Fruit fly (Drosophila melanogaster) whole organism, pupa: ENCODE data around the gene CG12814.

Source experiments
- CG10348 ChIP-seq: fragments of 200-800 bp; sonication (Bioruptor generic); IDR thresholded peaks from 2 replicates; pipeline ENCODE4 v1.3.6; 2022; ENCODE audit warnings: missing biosample characterization, missing genetic modification characterization
- CG12605 ChIP-seq: fragments of 200-800 bp; sonication (Bioruptor generic); IDR thresholded peaks from 2 replicates; pipeline ENCODE4 v1.3.6; 2022; ENCODE audit warnings: missing biosample characterization, missing genetic modification characterization
- CG13204 ChIP-seq: fragments of 200-800 bp; sonication (Bioruptor generic); optimal IDR thresholded peaks from 2 replicates; lab custom pipeline; 2018; ENCODE audit warnings: missing biosample characterization, mild to moderate bottlenecking, missing genetic modification characterization, moderate library complexity
- CG14655 ChIP-seq: fragments of 200-800 bp; sonication (Bioruptor generic); optimal IDR thresholded peaks from 3 replicates; lab custom pipeline; 2017; ENCODE audit warnings: mild to moderate bottlenecking, missing biosample characterization, missing genetic modification reagents, missing genetic modification characterization
- CG15710 ChIP-seq: fragments of 200-800 bp; sonication (Bioruptor generic); optimal IDR thresholded peaks from 2 replicates; lab custom pipeline; 2018; ENCODE audit warnings: missing biosample characterization, mild to moderate bottlenecking, missing genetic modification characterization, moderate library complexity
- CG17806 ChIP-seq: fragments of 200-800 bp; sonication (Bioruptor generic); optimal IDR thresholded peaks from 2 replicates; lab custom pipeline; 2018; ENCODE audit warnings: missing biosample characterization, mild to moderate bottlenecking, missing genetic modification characterization, moderate library complexity
- CG32121 ChIP-seq: fragments of 200-800 bp; sonication (Bioruptor generic); IDR thresholded peaks from 2 replicates; pipeline ENCODE4 v1.3.6; 2022; ENCODE audit warnings: missing biosample characterization, missing genetic modification characterization
- CG34367 ChIP-seq: fragments of 200-800 bp; sonication (Bioruptor generic); optimal IDR thresholded peaks from 2 replicates; lab custom pipeline; 2018; ENCODE audit warnings: missing biosample characterization, mild to moderate bottlenecking, missing genetic modification characterization
- CG4496 ChIP-seq: fragments of 200-800 bp; sonication (Bioruptor generic); IDR thresholded peaks from 3 replicates; pipeline ENCODE4 v1.3.6; 2022; ENCODE audit warnings: missing biosample characterization, missing genetic modification characterization
- CG8159 ChIP-seq: fragments of 200-800 bp; sonication (Bioruptor generic); optimal IDR thresholded peaks from 3 replicates; lab custom pipeline; 2018; ENCODE audit warnings: missing biosample characterization, mild to moderate bottlenecking, missing genetic modification characterization, moderate library complexity
- CG8301 ChIP-seq: fragments of 200-800 bp; sonication (Bioruptor generic); optimal IDR thresholded peaks from 2 replicates; lab custom pipeline; 2018; ENCODE audit warnings: missing biosample characterization, mild to moderate bottlenecking, missing genetic modification characterization
- CG9948 ChIP-seq: fragments of 200-800 bp; sonication (Bioruptor generic); optimal IDR thresholded peaks from 2 replicates; lab custom pipeline; 2018; ENCODE audit warnings: missing biosample characterization, mild to moderate bottlenecking, missing genetic modification characterization, moderate library complexity
- D1 ChIP-seq: fragments of 200-800 bp; sonication (Bioruptor generic); optimal IDR thresholded peaks from 2 replicates; lab custom pipeline; 2018; ENCODE audit warnings: missing biosample characterization, mild to moderate bottlenecking, missing genetic modification characterization, moderate library complexity
- EcR ChIP-seq: fragments of 200-800 bp; sonication (Bioruptor generic); optimal IDR thresholded peaks from 3 replicates; lab custom pipeline; 2019; ENCODE audit warnings: missing biosample characterization, missing genetic modification characterization, mild to moderate bottlenecking, moderate library complexity, missing genetic modification reagents
- Ets98B ChIP-seq: fragments of 200-800 bp; sonication (Bioruptor generic); IDR thresholded peaks from 2 replicates; pipeline ENCODE4 v1.3.6; 2022; ENCODE audit warnings: missing biosample characterization, missing genetic modification characterization
- Pif1A ChIP-seq: fragments of 200-800 bp; sonication (Bioruptor generic); optimal IDR thresholded peaks from 3 replicates; lab custom pipeline; 2016; ENCODE audit warnings: missing biosample characterization, missing genetic modification characterization
- Pif1B ChIP-seq: fragments of 200-800 bp; sonication (Bioruptor generic); optimal IDR thresholded peaks from 3 replicates; lab custom pipeline; 2016; ENCODE audit warnings: missing biosample characterization, missing genetic modification characterization
- Snoo ChIP-seq: fragments of 200-800 bp; sonication (Bioruptor generic); optimal IDR thresholded peaks from 3 replicates; lab custom pipeline; 2017; ENCODE audit warnings: missing biosample characterization, mild to moderate bottlenecking, missing genetic modification characterization, inconsistent platforms
- fd96Ca ChIP-seq: fragments of 200-800 bp; sonication (Bioruptor generic); IDR thresholded peaks from 3 replicates; pipeline ENCODE4 v1.3.6; 2022; ENCODE audit warnings: missing biosample characterization, missing genetic modification characterization
- gl ChIP-seq: fragments of 200-800 bp; sonication (Bioruptor generic); optimal IDR thresholded peaks from 2 replicates; lab custom pipeline; 2018; ENCODE audit warnings: missing biosample characterization, mild to moderate bottlenecking, missing genetic modification characterization
- rn ChIP-seq: fragments of 200-800 bp; sonication (Bioruptor generic); IDR thresholded peaks from 2 replicates; pipeline ENCODE4 v1.3.6; 2022; ENCODE audit warnings: missing biosample characterization, missing genetic modification characterization

The CG12814 gene

DNA sequence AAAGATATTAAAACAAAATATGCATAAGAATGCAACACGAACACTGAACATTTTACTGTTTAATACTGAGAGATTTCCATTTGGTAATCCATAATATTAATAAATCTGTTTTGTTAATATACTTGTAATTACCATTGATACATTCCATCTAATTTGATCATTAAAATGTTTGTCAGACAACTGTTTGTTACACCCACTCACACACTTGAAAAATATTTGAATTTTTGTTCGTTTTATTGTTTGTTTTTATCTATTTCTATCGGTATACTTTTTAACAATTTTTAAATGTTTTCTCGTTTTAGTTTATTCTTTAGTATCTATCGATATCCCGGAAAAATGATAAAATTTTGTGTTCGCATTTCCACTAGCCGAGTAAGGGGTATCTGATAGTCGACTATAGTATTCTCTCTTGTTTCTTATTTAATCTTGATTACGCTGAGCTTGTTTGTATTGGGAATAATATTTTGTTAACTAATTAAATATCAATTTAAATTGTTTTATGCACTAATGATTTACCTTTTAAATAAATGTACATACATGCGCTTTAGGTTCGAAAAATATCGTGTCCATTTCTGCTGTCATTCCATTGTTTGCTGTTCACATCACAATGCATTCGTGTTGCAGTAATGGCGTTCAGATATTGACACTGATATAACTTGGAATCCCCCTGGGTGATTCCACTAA lies 37.4 kb downstream of the CG12814 start, which contains the start of gene CG34303:
CG34303 (minus strand) TSS at position 51 of the 684 bp plus-strand sequence.
- no peak for TF ChIP-seq rn (GFP tag; lab: Robert Waterston, UW)
- no peak for TF ChIP-seq Pif1A (GFP tag; lab: Kevin White, UChicago)
- TF ChIP-seq CG32121 (GFP tag; lab: Robert Waterston, UW) = no peak
- TF ChIP-seq CG13204 (GFP tag; lab: Kevin White, UChicago) = no peak
- TF ChIP-seq CG8159 = no peak
- no peak for TF ChIP-seq CG9948 (tag; lab: Kevin White, UChicago)
- no peak for TF ChIP-seq gl (tag; lab: Kevin White, UChicago)
- TF ChIP-seq CG4496 (GFP tag; lab: Robert Waterston, UW) = no peak
- TF ChIP-seq CG34367 (tag; lab: Kevin White, UChicago) = no peak
- TF ChIP-seq fd96Ca (GFP tag; lab: Robert Waterston, UW) = no peak
- TF ChIP-seq CG17806 (tag; lab: Kevin White, UChicago) = no peak

DNA sequence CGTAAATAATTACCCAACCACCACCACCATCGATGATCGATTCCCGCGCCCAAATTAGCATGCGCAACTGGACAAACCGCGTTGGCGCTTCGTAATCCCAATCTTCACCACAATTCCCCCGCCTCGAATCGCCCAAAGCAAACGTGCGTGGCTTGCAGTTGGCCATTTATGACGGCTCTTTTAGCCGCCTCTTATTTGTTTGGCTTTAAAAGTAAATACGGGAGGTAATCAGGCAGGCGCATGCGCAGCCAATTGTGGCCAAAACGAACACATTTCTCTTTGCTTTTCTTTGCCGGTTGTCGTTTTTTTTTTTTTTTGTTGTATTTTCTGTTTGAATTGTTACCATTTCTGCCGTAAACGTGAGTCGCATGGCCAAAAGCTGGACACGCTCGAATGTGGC lies 38.8 kb downstream of the CG12814 start:
- no peak for TF ChIP-seq EcR (GFP tag; lab: Kevin White, UChicago)
- TF ChIP-seq CG34367 (tag; lab: Kevin White, UChicago) = no peak
- TF ChIP-seq CG17806 (tag; lab: Kevin White, UChicago) = no peak
- no peak for TF ChIP-seq CG13204 (GFP tag; lab: Kevin White, UChicago)
- TF ChIP-seq Snoo = no peak
- TF ChIP-seq CG32121 (GFP tag; lab: Robert Waterston, UW) = no peak
- no peak for TF ChIP-seq CG10348 (GFP tag; lab: Robert Waterston, UW)
- no peak for TF ChIP-seq CG4496 (GFP tag; lab: Robert Waterston, UW)
- TF ChIP-seq CG12605 (GFP tag; lab: Robert Waterston, UW) = no peak
- no peak for TF ChIP-seq rn (GFP tag; lab: Robert Waterston, UW)
- TF ChIP-seq CG8301 = no peak
- TF ChIP-seq D1 = no peak
- TF ChIP-seq, all 21 proteins: peak for 0

DNA sequence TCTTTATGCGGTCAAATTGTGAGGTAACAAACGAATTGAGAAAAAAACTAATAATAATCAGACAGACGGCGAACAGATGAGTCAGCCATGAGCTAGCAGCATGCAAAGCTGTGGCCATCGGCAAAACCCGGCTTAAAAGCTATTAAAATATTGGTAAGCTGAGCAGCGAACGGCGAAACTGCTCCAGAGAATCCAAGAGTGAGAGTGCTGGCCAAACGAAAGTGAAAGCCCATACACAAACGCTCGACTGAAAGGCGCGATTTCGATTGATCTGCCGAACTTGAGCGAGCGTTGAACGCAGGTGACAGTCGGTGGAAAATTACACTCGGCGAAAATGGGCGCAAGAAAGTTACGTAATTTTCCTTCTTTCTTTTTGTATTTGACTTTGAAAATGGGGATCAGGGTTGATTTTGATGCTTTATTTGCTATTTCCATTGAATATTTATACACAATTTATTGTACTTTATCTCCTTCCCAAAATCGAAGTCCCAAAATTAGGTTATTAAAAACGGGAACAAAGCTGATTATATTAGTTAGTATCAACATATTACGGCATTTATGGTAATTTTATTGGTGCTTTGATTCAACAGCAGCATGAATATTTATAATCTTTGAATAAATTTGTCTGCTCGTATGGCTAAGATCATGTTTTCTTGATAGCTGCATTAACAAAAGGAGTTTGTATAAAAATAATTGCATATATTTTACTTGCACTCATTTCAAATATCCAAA lies 39.6 kb downstream of the CG12814 start:
- TF ChIP-seq D1 (no peak), fd96Ca (GFP tag; lab: Robert Waterston, UW) (no peak), CG13204 (GFP tag; lab: Kevin White, UChicago) (no peak), rn (GFP tag; lab: Robert Waterston, UW) (no peak), CG15710 (tag; lab: Kevin White, UChicago) (no peak), CG32121 (GFP tag; lab: Robert Waterston, UW) (no peak), CG4496 (GFP tag; lab: Robert Waterston, UW) (no peak), CG14655 (GFP tag; lab: Kevin White, UChicago) (no peak), CG12605 (GFP tag; lab: Robert Waterston, UW) (no peak), CG34367 (tag; lab: Kevin White, UChicago) (no peak), CG9948 (tag; lab: Kevin White, UChicago) (no peak), CG10348 (GFP tag; lab: Robert Waterston, UW) (no peak), gl (tag; lab: Kevin White, UChicago) (no peak), Pif1A (GFP tag; lab: Kevin White, UChicago) (no peak), CG17806 (tag; lab: Kevin White, UChicago) (no peak), Snoo (no peak), Ets98B (no peak)

DNA sequence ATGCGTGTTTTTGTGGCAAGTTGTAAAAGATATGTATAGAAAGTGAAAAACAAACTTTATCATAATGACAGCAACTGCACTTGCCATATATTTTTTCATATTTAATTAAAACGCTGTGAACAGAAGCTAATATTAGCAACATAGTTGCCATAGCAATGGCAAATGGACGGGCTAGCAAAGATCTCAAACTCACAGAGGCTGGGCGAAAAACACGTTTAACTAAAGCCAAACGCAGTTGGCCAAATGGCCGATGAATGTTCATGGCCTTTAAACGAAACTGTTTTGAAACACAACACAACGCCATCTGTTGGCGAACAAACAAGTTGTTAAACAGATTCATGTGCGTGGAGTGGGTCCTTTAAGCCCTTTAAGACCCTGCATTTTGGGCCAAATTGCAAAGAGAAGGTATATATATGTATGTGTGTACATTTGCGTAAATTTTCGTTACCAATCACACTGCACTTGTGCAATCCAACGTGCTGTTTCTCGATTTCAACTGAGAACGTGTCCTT lies 41.0 kb downstream of the CG12814 start:
- TF ChIP-seq rn (GFP tag; lab: Robert Waterston, UW) (no peak), CG15710 (tag; lab: Kevin White, UChicago) (no peak), EcR (GFP tag; lab: Kevin White, UChicago) (no peak), fd96Ca (GFP tag; lab: Robert Waterston, UW) (no peak), Pif1B (no peak), CG32121 (GFP tag; lab: Robert Waterston, UW) (no peak), CG9948 (tag; lab: Kevin White, UChicago) (no peak), Snoo (no peak), CG17806 (tag; lab: Kevin White, UChicago) (no peak), CG14655 (GFP tag; lab: Kevin White, UChicago) (no peak), CG8301 (no peak), CG12605 (GFP tag; lab: Robert Waterston, UW) (no peak), CG13204 (GFP tag; lab: Kevin White, UChicago) (no peak), D1 (no peak), CG4496 (GFP tag; lab: Robert Waterston, UW) (no peak), CG34367 (tag; lab: Kevin White, UChicago) (no peak), Pif1A (GFP tag; lab: Kevin White, UChicago) (no peak)

DNA sequence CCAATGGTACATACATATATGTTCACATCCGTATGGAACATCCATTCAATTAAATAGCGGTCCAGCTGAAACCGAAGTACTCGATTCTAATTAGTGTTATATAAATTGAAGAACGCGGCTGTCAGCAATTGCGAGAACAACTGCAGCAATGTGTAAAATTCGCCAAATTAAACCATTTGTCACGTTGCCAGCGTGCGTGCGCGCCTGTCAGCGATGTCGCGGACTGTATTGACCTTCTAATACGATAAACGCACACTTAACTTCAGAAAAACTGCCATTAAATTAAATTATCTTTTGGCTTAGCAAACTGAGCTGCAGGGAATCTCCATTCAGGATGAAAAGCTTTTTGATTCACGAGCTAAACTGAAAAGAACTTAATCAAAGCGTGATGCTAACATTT lies 42.2 kb downstream of the CG12814 start:
- no peak for TF ChIP-seq CG10348 (GFP tag; lab: Robert Waterston, UW)
- no peak for TF ChIP-seq CG34367 (tag; lab: Kevin White, UChicago)
- no peak for TF ChIP-seq CG4496 (GFP tag; lab: Robert Waterston, UW)
- no peak for TF ChIP-seq CG8159
- no peak for TF ChIP-seq fd96Ca (GFP tag; lab: Robert Waterston, UW)
- TF ChIP-seq CG9948 (tag; lab: Kevin White, UChicago) = no peak
- no peak for TF ChIP-seq CG12605 (GFP tag; lab: Robert Waterston, UW)
- TF ChIP-seq EcR (GFP tag; lab: Kevin White, UChicago) = no peak
- TF ChIP-seq Pif1B = no peak
- no peak for TF ChIP-seq CG15710 (tag; lab: Kevin White, UChicago)
- no peak for TF ChIP-seq CG17806 (tag; lab: Kevin White, UChicago)
- no peak for TF ChIP-seq Snoo
- TF ChIP-seq, all 21 proteins: peak for 0
